Fruit fly (Drosophila melanogaster): Measurements from ENCODE around the gene rsh.

The rsh gene

DNA sequence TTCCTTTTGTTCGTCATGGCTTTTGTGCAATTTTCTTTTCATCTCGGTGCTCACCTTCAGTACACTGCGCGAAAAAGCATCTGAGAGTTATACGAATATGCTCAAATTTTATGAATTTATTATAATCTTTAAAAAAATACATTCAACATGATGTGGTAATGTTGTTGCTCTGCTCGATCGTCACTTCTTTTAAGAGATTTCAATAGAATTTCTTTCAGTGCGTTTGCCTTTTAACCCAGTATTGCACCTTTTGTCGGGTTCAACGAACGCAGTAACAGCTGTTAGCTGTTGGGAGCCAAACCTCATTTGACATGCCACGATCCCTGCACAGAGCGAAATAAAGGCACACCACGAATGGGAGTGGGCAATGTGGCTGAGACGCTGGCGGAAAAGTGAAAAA is 48.5 kb upstream of the rsh start (continued):
- TF ChIP-seq CG18599 (GFP tag; optimal IDR thresholded peaks at IDR 0.05) (no peak), yki (optimal IDR thresholded peaks at IDR 0.05) (no peak), CkIIα-i1 (GFP tag; IDR thresholded peaks at IDR 0.05) (no peak), CG16863 (GFP tag; optimal IDR thresholded peaks at IDR 0.05) (no peak), pb (GFP tag; optimal IDR thresholded peaks at IDR 0.05) (no peak), nau (GFP tag; optimal IDR thresholded peaks at IDR 0.05) (no peak), bsh (GFP tag; optimal IDR thresholded peaks at IDR 0.05) (peak in 1 of 2 experiments; percentile 19), Hand (GFP tag; optimal IDR thresholded peaks at IDR 0.05) (no peak), Sox102F (GFP tag; optimal IDR thresholded peaks at IDR 0.05) (no peak), CG2129 (GFP tag; IDR thresholded peaks at IDR 0.05; ENCODE audit: partially characterized antibody) (no peak), cas (GFP tag; IDR thresholded peaks at IDR 0.05) (no peak), Usf (GFP tag; optimal IDR thresholded peaks at IDR 0.05) (no peak), CoRest (tag; optimal IDR thresholded peaks at IDR 0.05) (no peak), CG9215 (GFP tag; IDR thresholded peaks at IDR 0.05) (no peak), tx (GFP tag; optimal IDR thresholded peaks at IDR 0.05) (no peak), GATAe (GFP tag; conservative IDR thresholded peaks at IDR 0.05) (no peak), al (GFP tag; IDR thresholded peaks at IDR 0.05) (no peak), CG9437 (GFP tag; optimal IDR thresholded peaks at IDR 0.05) (no peak), Elba2 (GFP tag; optimal IDR thresholded peaks at IDR 0.05) (peak; percentile 8), TFAM (GFP tag; optimal IDR thresholded peaks at IDR 0.05) (no peak), nerfin-1 (tag; optimal IDR thresholded peaks at IDR 0.05) (no peak), CG12391 (tag; optimal IDR thresholded peaks at IDR 0.05) (peak; percentile 29), CG7839 (tag; optimal IDR thresholded peaks at IDR 0.05) (peak; percentile 16), Dfd (GFP tag; optimal IDR thresholded peaks at IDR 0.05) (no peak), HmgZ (tag; optimal IDR thresholded peaks at IDR 0.05) (no peak), gem (tag; optimal IDR thresholded peaks at IDR 0.05) (peak; percentile 31), aop (GFP tag; IDR thresholded peaks at IDR 0.05) (no peak), CG2712 (tag; optimal IDR thresholded peaks at IDR 0.05) (peak; percentile 45), HmgD (GFP tag; optimal IDR thresholded peaks at IDR 0.05) (no peak), lmd (GFP tag; IDR thresholded peaks at IDR 0.05) (no peak), kni (GFP tag; optimal IDR thresholded peaks at IDR 0.05) (no peak), Max (GFP tag; optimal IDR thresholded peaks at IDR 0.05) (no peak), cg (GFP tag; optimal IDR thresholded peaks at IDR 0.05) (no peak), eve (GFP tag; optimal IDR thresholded peaks at IDR 0.05) (no peak), CG17612 (GFP tag; IDR thresholded peaks at IDR 0.05) (no peak), run (tag; optimal IDR thresholded peaks at IDR 0.05) (no peak), trem (tag; optimal IDR thresholded peaks at IDR 0.05) (no peak), CrebB (tag; optimal IDR thresholded peaks at IDR 0.05) (no peak), Mad (GFP tag; optimal IDR thresholded peaks at IDR 0.05) (no peak), NC2β (GFP tag; optimal IDR thresholded peaks at IDR 0.05) (no peak), CG31441 (GFP tag; IDR thresholded peaks at IDR 0.05) (no peak), Hr78 (GFP tag; optimal IDR thresholded peaks at IDR 0.05) (no peak), Dip2 (GFP tag; IDR thresholded peaks at IDR 0.05) (no peak), Dip3 (GFP tag; optimal IDR thresholded peaks at IDR 0.05) (no peak), CG32767 (GFP tag; IDR thresholded peaks at IDR 0.05) (no peak), E2f2 (GFP tag; IDR thresholded peaks at IDR 0.05) (no peak), cad (GFP tag; optimal IDR thresholded peaks at IDR 0.05) (no peak), CG4282 (GFP tag; optimal IDR thresholded peaks at IDR 0.05) (no peak), disco-r (GFP tag; optimal IDR thresholded peaks at IDR 0.05) (no peak), CG12219 (GFP tag; optimal IDR thresholded peaks at IDR 0.05) (no peak), CG17802 (tag; optimal IDR thresholded peaks at IDR 0.05) (no peak), Blimp-1 (GFP tag; optimal IDR thresholded peaks at IDR 0.05) (peak; percentile 1)
